Worm (Caenorhabditis elegans) whole organism, L2 larva: ENCODE data around the gene T04A6.3.

Experiments used
- C34F6.9 ChIP-seq: fragments of 150-350 bp; optimal IDR thresholded peaks from 2 replicates; lab custom pipeline; 2014; ENCODE audit warnings: missing biosample characterization, missing genetic modification characterization
- R02D3.7 ChIP-seq: fragments of 150-350 bp; optimal IDR thresholded peaks from 2 replicates; lab custom pipeline; 2014; ENCODE audit warnings: missing biosample characterization, missing genetic modification characterization
- Y55F3AM.14 ChIP-seq: fragments of 200-800 bp; sonication (Bioruptor generic); optimal IDR thresholded peaks from 2 replicates; lab custom pipeline; 2018; ENCODE audit warnings: mild to moderate bottlenecking, missing genetic modification characterization, missing compliant biosample characterization
- alr-1 ChIP-seq: fragments of 150-350 bp; optimal IDR thresholded peaks from 2 replicates; lab custom pipeline; 2014; ENCODE audit warnings: missing biosample characterization, missing genetic modification characterization
- aly-2 ChIP-seq: fragments of 150-350 bp; optimal IDR thresholded peaks from 2 replicates; lab custom pipeline; 2014; ENCODE audit warnings: missing biosample characterization, missing genetic modification characterization
- ama-1 ChIP-seq: fragments of 150-350 bp; optimal IDR thresholded peaks from 2 replicates; lab custom pipeline; 2018; ENCODE audit warnings: inconsistent platforms
- blmp-1 ChIP-seq: sonication (generic microtip); optimal IDR thresholded peaks from 2 replicates; lab custom pipeline; 2017; ENCODE audit warnings: missing genetic modification characterization, mild to moderate bottlenecking, missing compliant biosample characterization, antibody characterized with exemption, moderate library complexity; ENCODE audit not compliant: insufficient read depth
- ceh-16 ChIP-seq: fragments of 150-350 bp; optimal IDR thresholded peaks from 2 replicates; lab custom pipeline; 2014; ENCODE audit warnings: missing biosample characterization, missing genetic modification characterization
- ceh-82 ChIP-seq: fragments of 150-350 bp; optimal IDR thresholded peaks from 2 replicates; lab custom pipeline; 2014; ENCODE audit warnings: missing biosample characterization, missing genetic modification characterization
- crh-2 ChIP-seq: sonication (generic microtip); optimal IDR thresholded peaks from 2 replicates; lab custom pipeline; 2017; ENCODE audit warnings: missing biosample characterization, missing genetic modification characterization
- dmd-4 ChIP-seq: sonication (generic microtip); optimal IDR thresholded peaks from 2 replicates; lab custom pipeline; 2017; ENCODE audit warnings: missing biosample characterization, missing genetic modification characterization
- egl-27 ChIP-seq: sonication (generic microtip); optimal IDR thresholded peaks from 3 replicates; lab custom pipeline; 2017; ENCODE audit warnings: missing biosample characterization, missing genetic modification reagents, missing genetic modification characterization
- elt-1 ChIP-seq: fragments of 150-350 bp; optimal IDR thresholded peaks from 2 replicates; lab custom pipeline; 2014; ENCODE audit warnings: missing biosample characterization, missing genetic modification characterization
- fos-1 ChIP-seq: fragments of 150-350 bp; optimal IDR thresholded peaks from 2 replicates; lab custom pipeline; 2014; ENCODE audit warnings: missing biosample characterization, missing genetic modification characterization
- gmeb-1 ChIP-seq: fragments of 150-350 bp; optimal IDR thresholded peaks from 2 replicates; lab custom pipeline; 2014; ENCODE audit warnings: missing biosample characterization, missing genetic modification characterization
- lin-11 ChIP-seq: fragments of 150-350 bp; sonication (generic microtip); optimal IDR thresholded peaks from 2 replicates; lab custom pipeline; 2014; ENCODE audit warnings: missing biosample characterization, missing genetic modification characterization, inconsistent platforms, mixed read lengths
- lsy-2 ChIP-seq, 2 experiments: fragments of 150-350 bp in 1 of 2; sonication (generic microtip) in 1 of 2; optimal IDR thresholded peaks; 2 replicates each; lab custom pipeline; 2014 to 2017; ENCODE audit warnings: missing biosample characterization in 2 of 2, missing genetic modification characterization in 2 of 2
- mab-5 ChIP-seq: fragments of 150-350 bp; optimal IDR thresholded peaks from 2 replicates; lab custom pipeline; 2014; ENCODE audit warnings: missing biosample characterization, missing genetic modification characterization
- mbf-1 ChIP-seq: sonication (generic microtip); optimal IDR thresholded peaks from 2 replicates; lab custom pipeline; 2017; ENCODE audit warnings: missing biosample characterization, missing genetic modification characterization
- mdl-1 ChIP-seq, 2 experiments: fragments of 150-350 bp in 1 of 2; sonication (generic microtip) in 1 of 2; optimal IDR thresholded peaks; 2 replicates each; lab custom pipeline; 2017; ENCODE audit warnings: missing biosample characterization in 2 of 2, missing genetic modification characterization in 2 of 2
- nhr-10 ChIP-seq: sonication (generic microtip); optimal IDR thresholded peaks from 2 replicates; lab custom pipeline; 2017; ENCODE audit warnings: missing biosample characterization, missing genetic modification characterization
- nhr-11 ChIP-seq: fragments of 150-350 bp; optimal IDR thresholded peaks from 2 replicates; lab custom pipeline; 2014; ENCODE audit warnings: missing biosample characterization, missing genetic modification characterization
- nhr-129 ChIP-seq: fragments of 150-350 bp; optimal IDR thresholded peaks from 2 replicates; lab custom pipeline; 2014; ENCODE audit warnings: missing biosample characterization, missing genetic modification characterization
- nhr-21 ChIP-seq: fragments of 150-350 bp; optimal IDR thresholded peaks from 2 replicates; lab custom pipeline; 2014; ENCODE audit warnings: missing biosample characterization, missing genetic modification characterization
- nhr-237 ChIP-seq: fragments of 150-350 bp; optimal IDR thresholded peaks from 2 replicates; lab custom pipeline; 2014; ENCODE audit warnings: missing biosample characterization, missing genetic modification characterization
- nhr-25 ChIP-seq: fragments of 150-350 bp; sonication (generic microtip); optimal IDR thresholded peaks from 3 replicates; lab custom pipeline; 2014; ENCODE audit warnings: missing biosample characterization, missing genetic modification characterization
- nhr-6 ChIP-seq: fragments of 150-350 bp; optimal IDR thresholded peaks from 2 replicates; lab custom pipeline; 2014; ENCODE audit warnings: missing biosample characterization, missing genetic modification characterization
- peb-1 ChIP-seq: fragments of 150-350 bp; optimal IDR thresholded peaks from 2 replicates; lab custom pipeline; 2014; ENCODE audit warnings: missing biosample characterization, missing genetic modification characterization
- sem-4 ChIP-seq: fragments of 150-350 bp; optimal IDR thresholded peaks from 2 replicates; lab custom pipeline; 2014; ENCODE audit warnings: missing biosample characterization, missing genetic modification reagents, missing genetic modification characterization
- skn-1 ChIP-seq: sonication (generic microtip); optimal IDR thresholded peaks from 2 replicates; lab custom pipeline; 2017; ENCODE audit warnings: missing biosample characterization, missing genetic modification characterization
- sma-3 ChIP-seq: sonication (generic microtip); optimal IDR thresholded peaks from 2 replicates; lab custom pipeline; 2016; ENCODE audit warnings: missing genetic modification reagents, missing genetic modification characterization, missing compliant biosample characterization
- sma-9 ChIP-seq, 2 experiments: fragments of 150-350 bp in 1 of 2; sonication (generic microtip) in 1 of 2; optimal IDR thresholded peaks; 2 replicates each; lab custom pipeline; 2014 to 2016; ENCODE audit warnings: missing genetic modification characterization in 2 of 2, mild to moderate bottlenecking in 1 of 2, missing biosample characterization in 1 of 2, missing compliant biosample characterization in 1 of 2, missing genetic modification reagents in 1 of 2, moderate library complexity in 1 of 2
- unc-55 ChIP-seq: fragments of 150-350 bp; sonication (generic microtip); optimal IDR thresholded peaks from 3 replicates; lab custom pipeline; 2014; ENCODE audit warnings: missing biosample characterization, missing genetic modification reagents, missing genetic modification characterization
- unc-62 ChIP-seq: fragments of 150-350 bp; optimal IDR thresholded peaks from 2 replicates; lab custom pipeline; 2014; ENCODE audit warnings: missing biosample characterization, missing genetic modification reagents, missing genetic modification characterization
- ztf-11 ChIP-seq: sonication (generic microtip); optimal IDR thresholded peaks from 2 replicates; lab custom pipeline; 2017; ENCODE audit warnings: missing biosample characterization, missing genetic modification characterization

Gene T04A6.3

ce11 chrIII:7643084-7643483, 35.0 kb upstream of the T04A6.3 start, which contains the start of gene upp-1:
upp-1 (minus strand) TSS chrIII:7643101.
- no peak for TF ChIP-seq nhr-6 (tag; lab: Kevin White, UChicago)
- TF ChIP-seq alr-1 = no peak
- no peak for TF ChIP-seq peb-1 (tag; lab: Kevin White, UChicago)
- no peak for TF ChIP-seq nhr-237 (tag; lab: Kevin White, UChicago)
- peak; percentile 31 for TF ChIP-seq sem-4
- TF ChIP-seq blmp-1 (tag; lab: Kevin White, UChicago) = no peak
- TF ChIP-seq ztf-11 = no peak
- peak; percentile 39 for TF ChIP-seq nhr-129 (tag; lab: Kevin White, UChicago)
- no peak for TF ChIP-seq egl-27 (tag; lab: Kevin White, UChicago)
- TF ChIP-seq mab-5 (tag; lab: Kevin White, UChicago) = no peak
- TF ChIP-seq crh-2 (tag; lab: Kevin White, UChicago) = peak; percentile 8
- no peak for TF ChIP-seq sma-9 (GFP tag; optimal IDR thresholded peaks at IDR 0.05; lab: Kevin White, UChicago)
- no peak for TF ChIP-seq sma-9 (tag; optimal IDR thresholded peaks at IDR 0.05; lab: Kevin White, UChicago)
- no peak for TF ChIP-seq skn-1 (tag; lab: Kevin White, UChicago)
- no peak for TF ChIP-seq aly-2
- TF ChIP-seq sma-3 (GFP tag; lab: Kevin White, UChicago) = no peak
- TF ChIP-seq lsy-2 (tag; optimal IDR thresholded peaks at IDR 0.05; lab: Kevin White, UChicago) = peak in 1 of 2 experiments; percentile 67
- TF ChIP-seq ceh-82 (tag; lab: Kevin White, UChicago) = no peak
- peak; percentile 78 for TF ChIP-seq C34F6.9 (tag; lab: Kevin White, UChicago)
- TF ChIP-seq nhr-10 (tag; lab: Kevin White, UChicago) = no peak
- peak; percentile 26 for TF ChIP-seq unc-55
- no peak for TF ChIP-seq unc-62

ce11 chrIII:7642015-7642414, 33.9 kb upstream of the T04A6.3 start:
- TF ChIP-seq ama-1 (lab: Kevin White, UChicago) (peak; percentile 43), crh-2 (tag; lab: Kevin White, UChicago) (peak; percentile 13), R02D3.7 (no peak), mdl-1 (tag; optimal IDR thresholded peaks at IDR 0.05; lab: Kevin White, UChicago) (peak; percentile 10 to 71), nhr-11 (no peak), sma-9 (GFP tag; optimal IDR thresholded peaks at IDR 0.05; lab: Kevin White, UChicago) (peak; percentile 56), sma-9 (tag; optimal IDR thresholded peaks at IDR 0.05; lab: Kevin White, UChicago) (no peak), sma-3 (GFP tag; lab: Kevin White, UChicago) (peak; percentile 32), lsy-2 (tag; optimal IDR thresholded peaks at IDR 0.05; lab: Kevin White, UChicago) (peak; percentile 16 to 55), gmeb-1 (tag; lab: Kevin White, UChicago) (peak; percentile 44), fos-1 (tag; lab: Kevin White, UChicago) (peak; percentile 28), sem-4 (no peak), nhr-129 (tag; lab: Kevin White, UChicago) (peak; percentile 54), nhr-25 (tag; lab: Kevin White, UChicago) (peak; percentile 14)

ce11 chrIII:7641337-7641736, 33.2 kb upstream of the T04A6.3 start:
- TF ChIP-seq Y55F3AM.14 (GFP tag; lab: Kevin White, UChicago) = no peak
- no peak for TF ChIP-seq ztf-11
- no peak for TF ChIP-seq gmeb-1 (tag; lab: Kevin White, UChicago)
- TF ChIP-seq elt-1 (tag; lab: Kevin White, UChicago) = no peak
- no peak for TF ChIP-seq mbf-1 (tag; lab: Kevin White, UChicago)
- no peak for TF ChIP-seq nhr-25 (tag; lab: Kevin White, UChicago)
- no peak for TF ChIP-seq lin-11 (tag; lab: Kevin White, UChicago)
- TF ChIP-seq ceh-82 (tag; lab: Kevin White, UChicago) = no peak

- TF ChIP-seq mdl-1 (tag; optimal IDR thresholded peaks at IDR 0.05; lab: Kevin White, UChicago) (no peak), nhr-6 (tag; lab: Kevin White, UChicago) (no peak), nhr-25 (tag; lab: Kevin White, UChicago) (no peak), alr-1 (no peak), nhr-21 (tag; lab: Kevin White, UChicago) (no peak), dmd-4 (no peak), mbf-1 (tag; lab: Kevin White, UChicago) (no peak), ceh-16 (tag; lab: Kevin White, UChicago) (no peak), C34F6.9 (tag; lab: Kevin White, UChicago) (no peak), nhr-11 (no peak), nhr-129 (tag; lab: Kevin White, UChicago) (no peak), unc-62 (no peak), nhr-237 (tag; lab: Kevin White, UChicago) (no peak)
Measured at ce11 chrIII:7625086-7625485, 17.0 kb upstream of the T04A6.3 start, which contains the start of gene fbn-1. fbn-1 (plus strand) TSS chrIII:7625386.
